Worm (Caenorhabditis elegans) whole organism, mixed stage, embryonic: ENCODE measurements around the gene ZC190.4.

Experiments
- blmp-1 ChIP-seq: fragments of 150-350 bp; optimal IDR thresholded peaks from 2 replicates; lab custom pipeline; 2014; ENCODE audit warnings: missing biosample characterization, missing genetic modification characterization
- ceh-83 ChIP-seq: fragments of 200-800 bp; sonication (Bioruptor generic); optimal IDR thresholded peaks from 2 replicates; lab custom pipeline; 2018; ENCODE audit warnings: mild to moderate bottlenecking, missing genetic modification characterization, missing compliant biosample characterization
- flh-1 ChIP-seq: fragments of 200-800 bp; sonication (Bioruptor generic); optimal IDR thresholded peaks from 2 replicates; lab custom pipeline; 2018; ENCODE audit warnings: mild to moderate bottlenecking, missing genetic modification characterization, moderate library complexity, missing compliant biosample characterization
- ham-2 ChIP-seq: fragments of 200-800 bp; sonication (Bioruptor generic); optimal IDR thresholded peaks from 2 replicates; lab custom pipeline; 2018; ENCODE audit warnings: mild to moderate bottlenecking, missing genetic modification characterization, missing compliant biosample characterization
- mep-1 ChIP-seq: fragments of 150-350 bp; optimal IDR thresholded peaks from 2 replicates; lab custom pipeline; 2017; ENCODE audit warnings: missing biosample characterization, missing genetic modification reagents, missing genetic modification characterization, inconsistent platforms
- nhr-237 ChIP-seq: fragments of 150-350 bp; optimal IDR thresholded peaks from 2 replicates; lab custom pipeline; 2014; ENCODE audit warnings: missing biosample characterization, missing genetic modification characterization
- nhr-76 ChIP-seq: sonication (generic microtip); optimal IDR thresholded peaks from 2 replicates; lab custom pipeline; 2017; ENCODE audit warnings: missing biosample characterization, missing genetic modification characterization
- snpc-4 ChIP-seq: fragments of 150-350 bp; optimal IDR thresholded peaks from 2 replicates; lab custom pipeline; 2014; ENCODE audit warnings: missing biosample characterization, missing genetic modification characterization
- ztf-11 ChIP-seq: fragments of 150-350 bp; optimal IDR thresholded peaks from 2 replicates; lab custom pipeline; 2014; ENCODE audit warnings: missing biosample characterization, missing genetic modification characterization

DNA sequence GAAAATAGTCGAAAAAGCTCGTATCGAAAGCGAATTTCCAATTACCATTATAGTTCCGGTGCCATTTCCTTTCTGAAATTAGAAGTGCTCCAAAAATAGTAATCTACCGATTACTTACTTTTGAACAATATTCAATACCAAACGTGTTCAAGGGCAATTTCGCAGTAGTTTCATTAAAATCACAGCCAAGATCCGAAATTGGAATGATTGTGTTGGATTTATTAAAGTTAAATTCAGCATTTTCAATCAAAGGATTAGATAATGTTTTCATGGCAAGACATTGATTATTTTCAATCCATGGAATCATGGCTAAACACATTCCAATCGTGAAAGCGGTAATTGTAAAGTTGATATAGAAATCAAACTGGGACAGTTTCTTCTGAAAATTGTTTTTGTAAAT lies 33.1 kb upstream of the ZC190.4 start:
- TF ChIP-seq ham-2 (GFP tag; lab: Kevin White, UChicago) = no peak
- TF ChIP-seq snpc-4 (tag; lab: Kevin White, UChicago) = no peak
- TF ChIP-seq flh-1 (GFP tag; lab: Kevin White, UChicago) = no peak
- TF ChIP-seq nhr-237 = no peak
- TF ChIP-seq blmp-1 = no peak
- TF ChIP-seq ceh-83 (GFP tag; lab: Kevin White, UChicago) = no peak
- no peak for TF ChIP-seq ztf-11 (tag; lab: Kevin White, UChicago)
- no peak for TF ChIP-seq nhr-76 (tag; lab: Kevin White, UChicago)
- TF ChIP-seq mep-1 (tag; lab: Kevin White, UChicago) = no peak
